Worm (Caenorhabditis elegans): ENCODE measurements around the gene str-121.
A peak's percentile ranks its signal among the peaks of the same experiment; 100 is the strongest.

Gene str-121

ce11 chrV:251652-252051 lies 2.8 kb downstream of the str-121 start, which contains the start of gene oac-39:
TSS of gene oac-39 (minus strand) at chrV:251752.
- TF ChIP-seq eor-1 (tag; optimal IDR thresholded peaks at IDR 0.05) (no peak), nhr-77 (tag; optimal IDR thresholded peaks at IDR 0.05) (no peak)

- TF ChIP-seq elt-3 (tag; optimal IDR thresholded peaks at IDR 0.05) (no peak), ceh-82 (tag; optimal IDR thresholded peaks at IDR 0.05) (no peak), nhr-237 (tag; optimal IDR thresholded peaks at IDR 0.05) (no peak), nhr-67 (tag; optimal IDR thresholded peaks at IDR 0.05) (no peak), ama-1 (optimal IDR thresholded peaks at IDR 0.05) (no peak), nhr-11 (tag; optimal IDR thresholded peaks at IDR 0.05) (no peak), fkh-10 (GFP tag; optimal IDR thresholded peaks at IDR 0.05) (no peak), R02D3.7 (tag; optimal IDR thresholded peaks at IDR 0.05) (no peak), nhr-28 (tag; optimal IDR thresholded peaks at IDR 0.05) (no peak), unc-39 (tag; optimal IDR thresholded peaks at IDR 0.05) (no peak), egl-27 (tag; optimal IDR thresholded peaks at IDR 0.05) (no peak), nhr-43 (tag; optimal IDR thresholded peaks at IDR 0.05; ENCODE audit: poor library complexity, severe bottlenecking) (no peak), ceh-28 (tag; optimal IDR thresholded peaks at IDR 0.05) (no peak), unc-62 (GFP tag; optimal IDR thresholded peaks at IDR 0.05) (no peak), pqm-1 (tag; optimal IDR thresholded peaks at IDR 0.05) (no peak), ceh-16 (tag; optimal IDR thresholded peaks at IDR 0.05) (no peak), elt-1 (tag; optimal IDR thresholded peaks at IDR 0.05) (no peak), snpc-4 (tag; optimal IDR thresholded peaks at IDR 0.05) (no peak)
These were observed 5.9 kb downstream of the str-121 start for ce11 chrV:248636-249035.

ce11 chrV:247576-247975 lies 6.9 kb downstream of the str-121 start:
- TF ChIP-seq nhr-25 (tag; optimal IDR thresholded peaks at IDR 0.05) (no peak), R02D3.7 (tag; optimal IDR thresholded peaks at IDR 0.05) (no peak), aly-2 (tag; optimal IDR thresholded peaks at IDR 0.05) (no peak), unc-39 (tag; optimal IDR thresholded peaks at IDR 0.05) (no peak), ztf-11 (tag; optimal IDR thresholded peaks at IDR 0.05) (no peak), nfya-1 (tag; optimal IDR thresholded peaks at IDR 0.05; ENCODE audit: insufficient read depth) (peak; percentile 81)

ce11 chrV:246097-246496 lies 8.4 kb downstream of the str-121 start, which contains the start of gene kin-34:
TSS of gene kin-34 (minus strand) at chrV:246197.
- TF ChIP-seq nhr-43 (tag; optimal IDR thresholded peaks at IDR 0.05; ENCODE audit: poor library complexity, severe bottlenecking) (no peak), egl-5 (tag; optimal IDR thresholded peaks at IDR 0.05) (no peak), fkh-10 (GFP tag; optimal IDR thresholded peaks at IDR 0.05) (no peak), pqm-1 (tag; optimal IDR thresholded peaks at IDR 0.05) (no peak), ceh-16 (tag; optimal IDR thresholded peaks at IDR 0.05) (no peak), elt-1 (tag; optimal IDR thresholded peaks at IDR 0.05) (no peak), sea-2 (GFP tag; optimal IDR thresholded peaks at IDR 0.05) (no peak), ztf-4 (tag; optimal IDR thresholded peaks at IDR 0.05) (no peak), nhr-28 (tag; optimal IDR thresholded peaks at IDR 0.05) (no peak), nhr-76 (tag; optimal IDR thresholded peaks at IDR 0.05) (no peak), nfya-1 (tag; optimal IDR thresholded peaks at IDR 0.05; ENCODE audit: insufficient read depth) (no peak)

ce11 chrV:242518-242917 lies 12.0 kb downstream of the str-121 start, which contains the start of gene R02C2.7:
TSS of gene R02C2.7 (minus strand) at chrV:242618.
- no peak for TF ChIP-seq lin-15B (tag; optimal IDR thresholded peaks at IDR 0.05)
- TF ChIP-seq ceh-16 (tag; optimal IDR thresholded peaks at IDR 0.05) = no peak
- TF ChIP-seq hmg-11 (tag; optimal IDR thresholded peaks at IDR 0.05) = no peak
- no peak for TF ChIP-seq sea-2 (GFP tag; optimal IDR thresholded peaks at IDR 0.05)
- TF ChIP-seq nhr-11 (tag; optimal IDR thresholded peaks at IDR 0.05) = no peak
- no peak for TF ChIP-seq ama-1 (optimal IDR thresholded peaks at IDR 0.05)
- TF ChIP-seq daf-12 (tag; optimal IDR thresholded peaks at IDR 0.05) = no peak
- TF ChIP-seq ZK546.5 (tag; optimal IDR thresholded peaks at IDR 0.05) = no peak
- TF ChIP-seq nhr-25 (tag; optimal IDR thresholded peaks at IDR 0.05) = no peak
- no peak for TF ChIP-seq nhr-237 (tag; optimal IDR thresholded peaks at IDR 0.05)
- no peak for TF ChIP-seq eor-1 (tag; optimal IDR thresholded peaks at IDR 0.05)
- no peak for TF ChIP-seq unc-62 (GFP tag; optimal IDR thresholded peaks at IDR 0.05)
- no peak for TF ChIP-seq mdl-1 (tag; optimal IDR thresholded peaks at IDR 0.05)
- no peak for TF ChIP-seq nhr-67 (tag; optimal IDR thresholded peaks at IDR 0.05)
- no peak for TF ChIP-seq tbx-2 (tag; optimal IDR thresholded peaks at IDR 0.05)
- no peak for TF ChIP-seq fkh-10 (GFP tag; optimal IDR thresholded peaks at IDR 0.05)
- no peak for TF ChIP-seq unc-39 (tag; optimal IDR thresholded peaks at IDR 0.05)
- no peak for TF ChIP-seq nhr-23 (tag; optimal IDR thresholded peaks at IDR 0.05)
- no peak for TF ChIP-seq lin-39 (tag; optimal IDR thresholded peaks at IDR 0.05)
